Fruit fly (Drosophila melanogaster) whole organism, prepupa: ENCODE measurements around the gene CG14420.
A peak's percentile ranks its signal among the peaks of the same experiment; 100 is the strongest.

Experiments used
- CG10631 ChIP-seq: fragments of 200-800 bp; sonication (Bioruptor generic); optimal IDR thresholded peaks from 2 replicates; lab custom pipeline; 2016; ENCODE audit warnings: missing biosample characterization, missing genetic modification characterization
- CG10669 ChIP-seq: fragments of 200-800 bp; sonication (Bioruptor generic); optimal IDR thresholded peaks from 3 replicates; lab custom pipeline; 2018; ENCODE audit warnings: missing biosample characterization, mild to moderate bottlenecking, missing genetic modification characterization, moderate library complexity
- CG11294 ChIP-seq: fragments of 200-800 bp; sonication (Bioruptor generic); IDR thresholded peaks from 2 replicates; pipeline ENCODE4 v1.3.6; 2022; ENCODE audit warnings: missing biosample characterization, missing genetic modification characterization
- CG16779 ChIP-seq: fragments of 200-800 bp; sonication (Bioruptor generic); optimal IDR thresholded peaks from 3 replicates; lab custom pipeline; 2017; ENCODE audit warnings: missing biosample characterization, mild to moderate bottlenecking, missing genetic modification characterization
- CG3032 ChIP-seq: fragments of 200-800 bp; optimal IDR thresholded peaks from 2 replicates; lab custom pipeline; 2019; ENCODE audit warnings: missing biosample characterization, mild to moderate bottlenecking, missing genetic modification characterization, moderate library complexity
- CG34406 ChIP-seq: fragments of 200-800 bp; sonication (Bioruptor generic); optimal IDR thresholded peaks from 3 replicates; lab custom pipeline; 2016; ENCODE audit warnings: missing biosample characterization, missing genetic modification characterization
- CG4318 ChIP-seq: fragments of 200-800 bp; sonication (Bioruptor generic); optimal IDR thresholded peaks from 3 replicates; lab custom pipeline; 2017; ENCODE audit warnings: missing biosample characterization, mild to moderate bottlenecking, missing genetic modification characterization
- CG6792 ChIP-seq: fragments of 200-800 bp; sonication (Bioruptor generic); optimal IDR thresholded peaks from 3 replicates; lab custom pipeline; 2016; ENCODE audit warnings: missing biosample characterization, missing genetic modification characterization
- CG8319 ChIP-seq: fragments of 200-800 bp; sonication (Bioruptor generic); optimal IDR thresholded peaks from 3 replicates; lab custom pipeline; 2016; ENCODE audit warnings: missing biosample characterization, missing genetic modification characterization
- CG8632 ChIP-seq: fragments of 200-800 bp; sonication (Bioruptor generic); optimal IDR thresholded peaks from 3 replicates; lab custom pipeline; 2016; ENCODE audit warnings: missing biosample characterization, missing genetic modification characterization
- CG9139 ChIP-seq: fragments of 200-800 bp; sonication (Bioruptor generic); optimal IDR thresholded peaks from 3 replicates; lab custom pipeline; 2017; ENCODE audit warnings: missing biosample characterization, mild to moderate bottlenecking, missing genetic modification characterization
- Eip75B ChIP-seq: fragments of 200-800 bp; sonication (Bioruptor generic); optimal IDR thresholded peaks from 3 replicates; lab custom pipeline; 2016; ENCODE audit warnings: missing biosample characterization, missing genetic modification characterization
- Eip78C ChIP-seq: fragments of 200-800 bp; sonication (Bioruptor generic); peaks from one replicate; lab custom pipeline; 2016; ENCODE audit warnings: missing biosample characterization, missing genetic modification characterization
- Hr38 ChIP-seq: sonication (Bioruptor generic); optimal IDR thresholded peaks from 2 replicates; lab custom pipeline; 2016; ENCODE audit warnings: missing biosample characterization, missing genetic modification characterization
- Hr39 ChIP-seq: fragments of 200-800 bp; sonication (Bioruptor generic); optimal IDR thresholded peaks from 2 replicates; lab custom pipeline; 2016; ENCODE audit warnings: missing biosample characterization, missing genetic modification characterization
- Hr4 ChIP-seq: fragments of 200-800 bp; sonication (Bioruptor generic); optimal IDR thresholded peaks from 3 replicates; lab custom pipeline; 2016; ENCODE audit warnings: missing biosample characterization, missing genetic modification characterization
- Lpt ChIP-seq: fragments of 200-800 bp; sonication (Bioruptor generic); optimal IDR thresholded peaks from 3 replicates; lab custom pipeline; 2016; ENCODE audit warnings: missing biosample characterization, missing genetic modification characterization
- Met ChIP-seq: fragments of 200-800 bp; sonication (Bioruptor generic); optimal IDR thresholded peaks from 3 replicates; lab custom pipeline; 2016; ENCODE audit warnings: missing biosample characterization, missing genetic modification characterization
- Sox14 ChIP-seq: fragments of 200-800 bp; sonication (Bioruptor generic); optimal IDR thresholded peaks from 3 replicates; lab custom pipeline; 2016; ENCODE audit warnings: missing biosample characterization, missing genetic modification characterization
- Sox15 ChIP-seq: fragments of 200-800 bp; sonication (Bioruptor generic); optimal IDR thresholded peaks from 3 replicates; lab custom pipeline; 2016; ENCODE audit warnings: missing biosample characterization, missing genetic modification characterization
- acj6 ChIP-seq: fragments of 200-800 bp; sonication (Bioruptor generic); optimal IDR thresholded peaks from 3 replicates; lab custom pipeline; 2016; ENCODE audit warnings: missing biosample characterization, missing genetic modification characterization
- dac ChIP-seq: fragments of 200-800 bp; sonication (Bioruptor generic); optimal IDR thresholded peaks from 2 replicates; lab custom pipeline; 2017; ENCODE audit warnings: missing biosample characterization, mild to moderate bottlenecking, missing genetic modification characterization
- dsx ChIP-seq: fragments of 200-800 bp; optimal IDR thresholded peaks from 3 replicates; lab custom pipeline; 2019; ENCODE audit warnings: missing biosample characterization, mild to moderate bottlenecking, missing genetic modification characterization, moderate library complexity; ENCODE audit not compliant: poor library complexity, severe bottlenecking
- eg ChIP-seq: fragments of 200-800 bp; sonication (Bioruptor generic); IDR thresholded peaks from 3 replicates; pipeline ENCODE4 v1.3.6; 2022; ENCODE audit warnings: missing biosample characterization, missing genetic modification characterization
- esn ChIP-seq: fragments of 200-800 bp; sonication (Bioruptor generic); optimal IDR thresholded peaks from 2 replicates; lab custom pipeline; 2016; ENCODE audit warnings: missing biosample characterization, mild to moderate bottlenecking, missing genetic modification characterization, moderate library complexity
- fd59A ChIP-seq: fragments of 200-800 bp; sonication (Bioruptor generic); optimal IDR thresholded peaks from 2 replicates; lab custom pipeline; 2017; ENCODE audit warnings: missing biosample characterization, mild to moderate bottlenecking, missing genetic modification characterization, missing genetic modification reagents
- fkh ChIP-seq: fragments of 200-800 bp; sonication (Bioruptor generic); optimal IDR thresholded peaks from 3 replicates; lab custom pipeline; 2017; ENCODE audit warnings: missing biosample characterization, mild to moderate bottlenecking, missing genetic modification characterization, moderate library complexity
- spab ChIP-seq: fragments of 200-800 bp; sonication (Bioruptor generic); optimal IDR thresholded peaks from 2 replicates; lab custom pipeline; 2017; ENCODE audit warnings: missing biosample characterization, mild to moderate bottlenecking, missing genetic modification characterization, missing genetic modification reagents
- svp ChIP-seq: fragments of 200-800 bp; sonication (Bioruptor generic); peaks from one replicate; lab custom pipeline; 2016; ENCODE audit warnings: missing biosample characterization, missing genetic modification characterization
- topi ChIP-seq: fragments of 200-800 bp; sonication (Bioruptor generic); optimal IDR thresholded peaks from 3 replicates; lab custom pipeline; 2016; ENCODE audit warnings: missing biosample characterization, missing genetic modification characterization

The CG14420 gene

dm6 chrX:2984902-2985772, 46.5 kb downstream of the CG14420 start (continued):
- TF ChIP-seq Hr4 (GFP tag; lab: Kevin White, UChicago) (peak; percentile 25), Lpt (GFP tag; lab: Kevin White, UChicago) (peak; percentile 21), Met (GFP tag; lab: Kevin White, UChicago) (peak; percentile 84), CG16779 (tag; lab: Kevin White, UChicago) (peak; percentile 30), CG8319 (GFP tag; lab: Kevin White, UChicago) (peak; percentile 34), CG11294 (no peak), CG10631 (peak; percentile 81), svp (GFP tag; lab: Kevin White, UChicago) (peak; percentile 88), Eip75B (GFP tag; lab: Kevin White, UChicago) (peak; percentile 85), CG10669 (GFP tag; lab: Kevin White, UChicago) (peak; percentile 85)

- TF ChIP-seq Hr39 (no peak), Hr38 (GFP tag; lab: Kevin White, UChicago) (no peak), acj6 (GFP tag; lab: Kevin White, UChicago) (no peak), dac (GFP tag; lab: Kevin White, UChicago) (no peak), fd59A (GFP tag; lab: Kevin White, UChicago) (no peak), spab (GFP tag; lab: Kevin White, UChicago) (no peak), Sox15 (GFP tag; lab: Kevin White, UChicago) (no peak), eg (GFP tag; lab: Robert Waterston, UW) (no peak), esn (GFP tag; lab: Kevin White, UChicago) (no peak), CG34406 (GFP tag; lab: Kevin White, UChicago) (no peak), Sox14 (no peak), CG6792 (GFP tag; lab: Kevin White, UChicago) (no peak), CG16779 (tag; lab: Kevin White, UChicago) (no peak), Eip78C (GFP tag; lab: Kevin White, UChicago) (no peak), CG3032 (tag; lab: Kevin White, UChicago) (no peak), topi (GFP tag; lab: Kevin White, UChicago) (no peak), CG8319 (GFP tag; lab: Kevin White, UChicago) (no peak)
Measured at dm6 chrX:2987320-2987719, 48.7 kb downstream of the CG14420 start.

- TF ChIP-seq dsx (GFP tag; lab: Kevin White, UChicago) (no peak), Hr38 (GFP tag; lab: Kevin White, UChicago) (no peak), CG9139 (GFP tag; lab: Kevin White, UChicago) (no peak), Sox14 (no peak), CG8632 (GFP tag; lab: Kevin White, UChicago) (no peak), fkh (peak; percentile 64), Eip78C (GFP tag; lab: Kevin White, UChicago) (peak; percentile 14), CG4318 (no peak)
Measured at dm6 chrX:2989332-2989731, 50.7 kb downstream of the CG14420 start.
